Worm (Caenorhabditis elegans): ENCODE data around the gene srg-24.

- no peak for TF ChIP-seq elt-1 (tag; optimal IDR thresholded peaks at IDR 0.05)
- TF ChIP-seq snpc-4 (tag; optimal IDR thresholded peaks at IDR 0.05): no peak
- no peak for TF ChIP-seq ztf-11 (tag; optimal IDR thresholded peaks at IDR 0.05)
- no peak for TF ChIP-seq lin-39 (tag; optimal IDR thresholded peaks at IDR 0.05)
- TF ChIP-seq mdl-1 (tag; optimal IDR thresholded peaks at IDR 0.05): no peak
- no peak for TF ChIP-seq nhr-43 (tag; optimal IDR thresholded peaks at IDR 0.05; ENCODE audit: poor library complexity, severe bottlenecking)
- TF ChIP-seq ama-1 (optimal IDR thresholded peaks at IDR 0.05): no peak
These were observed 9.7 kb upstream of the srg-24 start for ce11 chrII:3110099-3110498.
